Fruit fly (Drosophila melanogaster): ENCODE measurements around the gene CG31099.

CG31099 gene

DNA sequence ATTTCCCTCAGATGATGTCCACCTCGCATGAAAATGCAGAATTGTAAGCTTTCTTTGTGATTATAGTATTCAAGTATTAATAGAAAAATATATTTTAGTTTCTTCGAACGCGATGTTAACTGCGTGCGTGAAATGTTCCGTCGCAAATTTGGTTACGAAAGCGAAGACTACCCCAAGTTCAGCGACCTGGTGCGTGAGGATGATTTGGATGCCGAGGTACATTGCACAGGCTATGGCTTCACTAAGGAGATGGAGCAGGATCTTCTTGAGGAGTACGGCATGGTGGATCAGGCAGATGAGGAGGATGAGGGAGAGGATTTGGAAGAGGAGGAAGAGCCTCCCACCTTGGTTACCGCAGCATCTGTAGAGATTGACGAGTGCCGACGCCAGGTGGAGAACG lies 44.0 kb downstream of the CG31099 start:
- TF ChIP-seq insv (optimal IDR thresholded peaks at IDR 0.05) (no peak), Sin3A (optimal IDR thresholded peaks at IDR 0.05) (no peak)

- TF ChIP-seq h (optimal IDR thresholded peaks at IDR 0.05) (no peak), Sin3A (optimal IDR thresholded peaks at IDR 0.05) (no peak), insv (optimal IDR thresholded peaks at IDR 0.05) (no peak), psq (optimal IDR thresholded peaks at IDR 0.05) (no peak), Myc (optimal IDR thresholded peaks at IDR 0.05) (no peak), ttk (optimal IDR thresholded peaks at IDR 0.05) (no peak)
Measured at dm6 chr3R:25265589-25266201, 45.0 kb downstream of the CG31099 start, which contains the start of the genes GlnRS and RIOK2. GlnRS (minus strand) TSS chr3R:25265721. RIOK2 (plus strand) TSS chr3R:25265844.

- no peak for TF ChIP-seq h (optimal IDR thresholded peaks at IDR 0.05)
- TF ChIP-seq psq (optimal IDR thresholded peaks at IDR 0.05): no peak
- TF ChIP-seq Myc (optimal IDR thresholded peaks at IDR 0.05): no peak
- TF ChIP-seq insv (optimal IDR thresholded peaks at IDR 0.05): no peak
- TF ChIP-seq ttk (optimal IDR thresholded peaks at IDR 0.05): no peak
Measured at dm6 chr3R:25262322-25262761, 48.4 kb downstream of the CG31099 start, which contains the start of the genes Kdsr and CG11858. Kdsr (minus strand) TSS chr3R:25262498. CG11858 (plus strand) TSS chr3R:25262741.

dm6 chr3R:25260670-25261069 lies 50.1 kb downstream of the CG31099 start:
- TF ChIP-seq Sin3A (optimal IDR thresholded peaks at IDR 0.05): no peak
- TF ChIP-seq psq (optimal IDR thresholded peaks at IDR 0.05): no peak
- no peak for TF ChIP-seq insv (optimal IDR thresholded peaks at IDR 0.05)
- TF ChIP-seq Myc (optimal IDR thresholded peaks at IDR 0.05): no peak
- TF ChIP-seq h (optimal IDR thresholded peaks at IDR 0.05): no peak
- TF ChIP-seq ttk (optimal IDR thresholded peaks at IDR 0.05): no peak

Measured in Kc167 (cell line).